Fruit fly (Drosophila melanogaster) whole organism, adult: ENCODE results near the gene salm.

Experiments
- CG11617 ChIP-seq: fragments of 200-800 bp; sonication (Bioruptor generic); optimal IDR thresholded peaks from 2 replicates; lab custom pipeline; 2017; ENCODE audit warnings: mild to moderate bottlenecking, missing biosample characterization, missing genetic modification reagents, missing genetic modification characterization
- CG12768 ChIP-seq: fragments of 200-800 bp; sonication (Bioruptor generic); optimal IDR thresholded peaks from 2 replicates; lab custom pipeline; 2017; ENCODE audit warnings: missing biosample characterization, missing genetic modification characterization, mild to moderate bottlenecking, moderate library complexity, missing genetic modification reagents
- CG14711 ChIP-seq: fragments of 200-800 bp; sonication (Bioruptor generic); optimal IDR thresholded peaks from 2 replicates; lab custom pipeline; 2018; ENCODE audit warnings: missing biosample characterization, mild to moderate bottlenecking, missing genetic modification characterization, moderate library complexity
- CG1620 ChIP-seq: fragments of 200-800 bp; sonication (Bioruptor generic); optimal IDR thresholded peaks from 2 replicates; lab custom pipeline; 2016; ENCODE audit warnings: missing biosample characterization, missing genetic modification characterization
- CG33017 ChIP-seq: fragments of 200-800 bp; sonication (Bioruptor generic); optimal IDR thresholded peaks from 2 replicates; lab custom pipeline; 2018; ENCODE audit warnings: missing biosample characterization, mild to moderate bottlenecking, missing genetic modification characterization, moderate library complexity
- CG5204 ChIP-seq: fragments of 200-800 bp; sonication (Bioruptor generic); optimal IDR thresholded peaks from 2 replicates; lab custom pipeline; 2016; ENCODE audit warnings: missing biosample characterization, missing genetic modification characterization
- CG7045 ChIP-seq: fragments of 200-800 bp; sonication (Bioruptor generic); optimal IDR thresholded peaks from 2 replicates; lab custom pipeline; 2017; ENCODE audit warnings: missing biosample characterization, mild to moderate bottlenecking, missing genetic modification characterization
- CG7101 ChIP-seq: fragments of 200-800 bp; sonication (Bioruptor generic); optimal IDR thresholded peaks from 2 replicates; lab custom pipeline; 2018; ENCODE audit warnings: missing biosample characterization, mild to moderate bottlenecking, missing genetic modification characterization, moderate library complexity
- Clk ChIP-seq: fragments of 200-800 bp; sonication (Bioruptor generic); optimal IDR thresholded peaks from 2 replicates; lab custom pipeline; 2017; ENCODE audit warnings: missing biosample characterization, missing genetic modification characterization
- Crg-1 ChIP-seq: fragments of 200-800 bp; sonication (Bioruptor generic); optimal IDR thresholded peaks from 2 replicates; lab custom pipeline; 2016; ENCODE audit warnings: missing biosample characterization, missing genetic modification characterization
- Hr96 ChIP-seq: fragments of 200-800 bp; sonication (Bioruptor generic); optimal IDR thresholded peaks from 2 replicates; lab custom pipeline; 2016; ENCODE audit warnings: missing biosample characterization, missing genetic modification characterization
- Mnt ChIP-seq: fragments of 200-800 bp; sonication (Bioruptor generic); optimal IDR thresholded peaks from 2 replicates; lab custom pipeline; 2016; ENCODE audit warnings: missing biosample characterization, mild to moderate bottlenecking, missing genetic modification characterization
- bab1 ChIP-seq: fragments of 200-800 bp; sonication (Bioruptor generic); optimal IDR thresholded peaks from 3 replicates; lab custom pipeline; 2019; ENCODE audit warnings: missing biosample characterization, mild to moderate bottlenecking, missing genetic modification characterization, moderate library complexity
- cic ChIP-seq: fragments of 200-800 bp; sonication (Bioruptor generic); optimal IDR thresholded peaks from 2 replicates; lab custom pipeline; 2017; ENCODE audit warnings: missing biosample characterization, mild to moderate bottlenecking, missing genetic modification characterization, moderate library complexity
- cnc ChIP-seq, 2 experiments: fragments of >200 bp; optimal IDR thresholded peaks; 2 replicates each; lab custom pipeline; 2017
- kay ChIP-seq: fragments of 200-800 bp; sonication (Bioruptor generic); peaks from one replicate; lab custom pipeline; 2016; ENCODE audit warnings: missing biosample characterization, missing genetic modification characterization, borderline replicate concordance
- ovo ChIP-seq: fragments of 200-800 bp; sonication (Bioruptor generic); optimal IDR thresholded peaks from 2 replicates; lab custom pipeline; 2016; ENCODE audit warnings: missing biosample characterization, missing genetic modification characterization
- pad ChIP-seq: fragments of 200-800 bp; sonication (Bioruptor generic); optimal IDR thresholded peaks from 3 replicates; lab custom pipeline; 2017; ENCODE audit warnings: missing biosample characterization, missing genetic modification characterization, mild to moderate bottlenecking, moderate library complexity, missing genetic modification reagents
- tj ChIP-seq: fragments of 200-800 bp; sonication (Bioruptor generic); optimal IDR thresholded peaks from 3 replicates; lab custom pipeline; 2017; ENCODE audit warnings: missing biosample characterization, mild to moderate bottlenecking, missing genetic modification characterization, moderate library complexity
- toe ChIP-seq: fragments of 200-800 bp; sonication (Bioruptor generic); optimal IDR thresholded peaks from 2 replicates; lab custom pipeline; 2016; ENCODE audit warnings: missing biosample characterization, missing genetic modification characterization

Gene salm

DNA sequence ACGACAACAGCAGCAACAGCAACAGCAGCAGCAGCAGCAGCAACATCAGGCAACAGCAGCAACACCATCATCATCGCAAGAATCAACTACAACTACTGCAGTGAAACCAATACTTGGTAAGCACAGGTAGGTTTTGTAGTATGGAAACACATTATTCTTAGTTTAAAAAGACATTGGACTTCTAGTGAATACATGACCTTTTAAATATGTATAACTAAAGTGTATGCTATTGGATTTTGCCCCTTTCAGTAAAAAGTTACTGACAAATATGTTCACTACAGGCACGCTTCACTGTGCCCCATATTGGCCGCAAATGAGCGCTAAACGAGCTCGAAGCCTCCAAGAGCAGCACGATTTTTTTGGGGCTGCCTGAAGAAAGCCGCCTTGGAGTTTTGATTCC is 39.9 kb downstream of the salm start:
- TF ChIP-seq CG11617 (no peak), CG7101 (tag; lab: Kevin White, UChicago) (no peak), CG5204 (GFP tag; lab: Kevin White, UChicago) (no peak), ovo (GFP tag; lab: Kevin White, UChicago) (no peak), pad (GFP tag; lab: Kevin White, UChicago) (no peak), cnc (optimal IDR thresholded peaks at IDR 0.05; lab: Kevin White, UChicago) (no peak), Mnt (GFP tag; lab: Kevin White, UChicago) (no peak), kay (no peak), tj (GFP tag; lab: Kevin White, UChicago) (no peak), CG33017 (tag; lab: Kevin White, UChicago) (no peak)

DNA sequence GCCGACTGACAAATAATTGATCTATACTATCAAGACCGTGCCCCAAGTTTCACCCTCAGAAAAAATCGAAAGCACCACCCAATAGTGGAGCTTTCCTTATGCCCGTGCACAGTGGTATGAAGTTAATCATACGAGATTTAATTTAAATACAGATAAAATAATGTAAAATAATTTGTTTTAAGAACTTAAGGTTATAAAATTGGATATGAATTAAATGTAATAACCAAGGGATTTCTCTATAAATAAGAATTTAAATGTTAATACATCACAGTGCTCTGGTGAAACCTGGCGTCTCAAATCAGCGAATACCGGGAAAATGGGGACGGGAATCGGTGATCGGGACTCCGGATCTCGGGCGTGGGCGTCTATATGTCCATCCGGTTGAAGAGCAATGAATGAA is 42.3 kb downstream of the salm start:
- no peak for TF ChIP-seq CG7101 (tag; lab: Kevin White, UChicago)
- TF ChIP-seq Hr96 (GFP tag; lab: Kevin White, UChicago), result no peak
- TF ChIP-seq kay, result no peak
- TF ChIP-seq toe (GFP tag; lab: Kevin White, UChicago), result no peak
- TF ChIP-seq Clk (GFP tag; lab: Kevin White, UChicago), result no peak
- no peak for TF ChIP-seq Crg-1 (GFP tag; lab: Kevin White, UChicago)
- TF ChIP-seq CG7045 (GFP tag; lab: Kevin White, UChicago), result no peak
- TF ChIP-seq Mnt (GFP tag; lab: Kevin White, UChicago), result no peak
- TF ChIP-seq tj (GFP tag; lab: Kevin White, UChicago), result no peak
- no peak for TF ChIP-seq CG1620 (GFP tag; lab: Kevin White, UChicago)
- no peak for TF ChIP-seq cnc (optimal IDR thresholded peaks at IDR 0.05; lab: Kevin White, UChicago)
- TF ChIP-seq CG14711, result no peak
- no peak for TF ChIP-seq bab1 (GFP tag; lab: Kevin White, UChicago)

DNA sequence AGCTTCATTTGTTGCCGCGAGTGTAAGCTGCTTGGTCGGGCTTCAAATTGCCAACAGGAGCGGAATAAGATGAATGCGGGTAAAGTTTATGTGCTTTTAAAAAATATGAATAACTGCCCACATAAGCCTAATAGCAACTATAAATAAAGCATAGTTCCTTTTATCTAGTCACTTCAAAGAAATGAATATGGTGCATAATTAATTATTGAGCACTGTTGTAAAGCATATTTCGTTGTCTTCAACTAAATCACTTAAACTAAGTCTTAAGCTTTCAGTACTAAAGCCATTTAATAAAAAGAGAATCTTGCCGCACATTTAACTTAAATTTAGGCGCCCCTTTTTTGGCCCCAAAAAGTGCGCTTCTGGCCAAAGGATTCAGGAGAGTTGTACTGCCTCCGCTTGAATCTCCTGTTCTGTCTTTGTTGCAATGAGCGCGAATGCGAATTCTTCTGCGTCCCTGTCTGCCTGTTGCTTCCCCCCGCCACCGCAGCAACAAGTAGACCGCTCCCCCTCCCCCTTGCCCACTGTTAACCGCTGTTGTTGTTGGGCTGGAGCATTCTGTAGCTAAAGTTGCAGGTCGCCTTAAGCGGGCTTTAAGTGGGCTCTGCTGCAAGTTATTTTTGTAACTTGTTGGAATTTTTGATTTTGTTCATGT is 45.8 kb downstream of the salm start:
- no peak for TF ChIP-seq Crg-1 (GFP tag; lab: Kevin White, UChicago)

DNA sequence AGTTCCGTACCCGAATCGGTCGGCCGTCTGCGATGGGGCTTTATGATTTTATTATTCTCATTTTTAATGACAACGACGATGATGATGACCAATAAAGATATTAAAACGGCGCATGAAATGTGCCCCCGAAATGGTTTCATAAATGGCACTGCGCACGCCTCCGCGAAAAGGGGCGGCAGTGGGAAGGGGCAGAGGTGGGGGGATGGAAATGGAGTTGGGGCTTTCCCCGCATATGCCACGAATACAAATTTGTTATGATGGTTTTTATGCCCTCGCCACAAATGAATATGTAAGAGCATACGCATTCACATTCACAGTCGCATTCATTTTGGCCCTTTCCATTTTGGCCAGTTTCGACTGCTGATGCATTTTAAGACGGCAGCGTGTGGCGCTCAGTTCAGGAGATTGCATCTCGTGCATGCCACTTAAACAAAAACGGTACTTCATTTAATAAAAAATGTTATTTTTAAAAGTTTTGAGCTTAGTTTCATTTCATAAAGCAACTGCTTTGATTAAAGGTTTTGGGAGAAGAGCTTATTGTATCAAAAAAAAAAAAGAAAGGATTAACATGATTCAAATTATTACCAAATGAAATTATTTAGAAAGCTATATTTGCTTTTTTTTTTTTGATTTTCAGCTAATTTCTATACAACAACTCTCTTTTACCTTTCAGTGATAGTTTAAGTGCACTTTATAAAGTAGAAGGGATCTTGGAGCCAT is 49.1 kb downstream of the salm start:
- TF ChIP-seq CG7045 (GFP tag; lab: Kevin White, UChicago) (no peak), Hr96 (GFP tag; lab: Kevin White, UChicago) (no peak), Mnt (GFP tag; lab: Kevin White, UChicago) (no peak), tj (GFP tag; lab: Kevin White, UChicago) (no peak), Clk (GFP tag; lab: Kevin White, UChicago) (no peak), bab1 (GFP tag; lab: Kevin White, UChicago) (no peak), CG7101 (tag; lab: Kevin White, UChicago) (no peak), Crg-1 (GFP tag; lab: Kevin White, UChicago) (no peak), CG5204 (GFP tag; lab: Kevin White, UChicago) (no peak), CG33017 (tag; lab: Kevin White, UChicago) (no peak)

DNA sequence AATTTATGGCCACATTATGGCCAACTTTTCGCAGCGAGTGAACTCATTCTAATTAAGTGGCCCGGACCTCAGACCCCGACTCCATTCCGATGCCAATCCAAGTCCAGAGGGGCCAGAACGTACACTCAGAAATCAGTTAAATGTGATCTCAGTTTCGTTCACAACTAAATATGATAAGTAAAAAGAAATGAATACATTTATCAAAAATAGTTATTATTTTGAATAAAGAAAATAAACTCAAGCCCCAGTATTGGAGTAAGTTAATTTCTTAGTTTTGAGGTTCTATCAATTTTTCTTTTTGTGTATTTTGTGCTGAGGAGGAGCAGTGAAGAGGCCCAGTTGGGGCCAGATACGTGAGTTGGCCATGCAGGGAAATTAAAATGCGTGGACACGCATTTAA is 49.8 kb downstream of the salm start:
- no peak for TF ChIP-seq kay
- TF ChIP-seq tj (GFP tag; lab: Kevin White, UChicago), result no peak
- TF ChIP-seq CG33017 (tag; lab: Kevin White, UChicago), result no peak
- no peak for TF ChIP-seq pad (GFP tag; lab: Kevin White, UChicago)
- no peak for TF ChIP-seq ovo (GFP tag; lab: Kevin White, UChicago)
- TF ChIP-seq cic (GFP tag; lab: Kevin White, UChicago), result no peak
- no peak for TF ChIP-seq bab1 (GFP tag; lab: Kevin White, UChicago)
- no peak for TF ChIP-seq CG1620 (GFP tag; lab: Kevin White, UChicago)
- no peak for TF ChIP-seq cnc (optimal IDR thresholded peaks at IDR 0.05; lab: Kevin White, UChicago)
- TF ChIP-seq CG12768, result no peak

DNA sequence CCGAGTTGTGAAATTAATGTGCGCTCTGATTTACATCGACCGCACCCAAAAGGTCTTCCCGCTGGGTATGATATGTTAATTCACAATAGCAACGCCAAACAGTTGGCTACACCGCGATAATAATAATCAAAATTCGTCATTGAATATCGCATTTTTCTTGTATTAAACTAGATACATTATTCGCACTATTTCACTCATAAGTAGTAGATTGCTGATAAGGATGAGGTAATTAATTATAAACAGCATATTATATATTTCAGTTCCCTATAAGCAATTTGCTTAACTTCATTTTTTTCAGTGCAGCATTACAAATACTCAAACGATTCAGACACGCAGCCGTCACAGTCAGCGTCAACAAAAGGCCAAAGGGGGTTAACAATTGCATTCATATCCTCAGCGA is 51.3 kb downstream of the salm start:
- TF ChIP-seq CG33017 (tag; lab: Kevin White, UChicago) (peak; percentile 39), cic (GFP tag; lab: Kevin White, UChicago) (no peak)

DNA sequence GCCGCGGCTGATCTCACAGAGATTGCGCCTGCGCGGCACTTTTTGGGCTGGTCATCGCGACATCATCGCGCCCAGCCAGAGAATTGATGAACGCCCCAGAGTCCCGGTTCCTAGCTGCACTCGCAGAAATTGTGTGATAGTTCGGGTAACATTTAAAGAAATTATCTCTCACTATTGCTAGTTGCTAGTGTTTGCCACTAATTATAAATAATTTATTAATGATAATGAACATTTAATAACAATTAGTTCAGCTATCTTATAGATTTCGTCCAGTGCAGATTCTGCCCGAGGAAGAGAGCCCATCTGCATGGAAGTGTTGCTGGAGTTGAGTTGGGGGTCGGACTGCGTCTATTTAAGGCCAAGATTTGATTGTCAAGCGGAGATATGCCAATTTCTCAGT is 57.7 kb downstream of the salm start:
- TF ChIP-seq cnc (optimal IDR thresholded peaks at IDR 0.05; lab: Kevin White, UChicago), result no peak
- no peak for TF ChIP-seq tj (GFP tag; lab: Kevin White, UChicago)
- no peak for TF ChIP-seq CG33017 (tag; lab: Kevin White, UChicago)
- TF ChIP-seq CG1620 (GFP tag; lab: Kevin White, UChicago), result no peak
- TF ChIP-seq kay, result no peak
- TF ChIP-seq CG7101 (tag; lab: Kevin White, UChicago), result no peak
- TF ChIP-seq pad (GFP tag; lab: Kevin White, UChicago), result no peak
- no peak for TF ChIP-seq CG5204 (GFP tag; lab: Kevin White, UChicago)
- no peak for TF ChIP-seq CG11617
- no peak for TF ChIP-seq CG7045 (GFP tag; lab: Kevin White, UChicago)
- TF ChIP-seq cic (GFP tag; lab: Kevin White, UChicago), result no peak
- no peak for TF ChIP-seq bab1 (GFP tag; lab: Kevin White, UChicago)
- no peak for TF ChIP-seq CG14711
- no peak for TF ChIP-seq CG12768
- no peak for TF ChIP-seq ovo (GFP tag; lab: Kevin White, UChicago)
- no peak for TF ChIP-seq toe (GFP tag; lab: Kevin White, UChicago)
- TF ChIP-seq Crg-1 (GFP tag; lab: Kevin White, UChicago), result no peak
- TF ChIP-seq Hr96 (GFP tag; lab: Kevin White, UChicago), result no peak
- no peak for TF ChIP-seq Mnt (GFP tag; lab: Kevin White, UChicago)
